Worm (Caenorhabditis elegans): ENCODE data around the gene Y116F11A.3.

The Y116F11A.3 gene

DNA sequence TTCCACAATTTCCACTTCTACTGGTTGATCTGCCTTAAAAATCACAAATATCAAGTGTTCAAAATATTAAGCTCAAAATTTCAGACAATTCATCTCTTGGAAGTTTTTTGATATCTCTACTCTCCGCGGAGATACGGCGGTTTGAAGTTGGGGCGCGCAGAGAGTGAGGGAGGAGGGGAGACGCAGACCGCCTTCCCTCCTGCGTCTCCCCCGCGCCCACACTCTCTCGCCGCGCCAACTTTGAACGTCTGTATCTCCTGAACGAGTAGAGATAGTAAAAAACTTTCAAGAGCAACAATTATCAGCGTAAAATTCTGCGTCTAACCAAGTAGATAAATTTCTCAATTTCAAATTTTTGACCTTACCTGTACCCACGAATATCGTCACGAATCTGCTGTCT lies 841 bp upstream of the Y116F11A.3 start:
- TF ChIP-seq unc-39 (tag; optimal IDR thresholded peaks at IDR 0.05) = no peak
- no peak for TF ChIP-seq nhr-129 (tag; optimal IDR thresholded peaks at IDR 0.05)
- TF ChIP-seq lin-13 (GFP tag; optimal IDR thresholded peaks at IDR 0.05) = peak; percentile 54

DNA sequence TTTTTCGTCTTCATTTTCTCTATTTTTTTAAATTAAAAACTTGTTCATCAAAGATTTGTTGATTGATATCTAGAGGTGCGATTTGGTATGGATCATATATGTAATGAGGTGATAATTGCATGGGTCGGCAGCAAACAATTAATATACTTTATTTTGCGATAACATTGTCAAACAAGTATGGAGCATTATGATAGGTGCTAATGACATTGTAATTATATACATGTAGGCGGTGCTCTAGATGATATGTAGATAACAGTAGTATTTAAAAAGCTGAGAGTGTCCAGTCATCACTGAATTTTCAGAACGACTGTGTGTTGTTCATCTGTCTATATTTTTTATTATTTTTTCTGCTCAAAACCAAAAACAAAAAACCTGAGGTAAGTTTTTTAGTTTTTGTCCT lies 1.4 kb downstream of the Y116F11A.3 start, which contains the start of gene Y116F11A.1:
TSS of gene Y116F11A.1 (plus strand) at position 301 of the 400 bp plus-strand sequence.
- TF ChIP-seq ztf-4 (tag; optimal IDR thresholded peaks at IDR 0.05) = no peak
- TF ChIP-seq nhr-25 (tag; optimal IDR thresholded peaks at IDR 0.05) = no peak
- TF ChIP-seq fos-1 (tag; optimal IDR thresholded peaks at IDR 0.05) = no peak
- no peak for TF ChIP-seq dmd-4 (tag; optimal IDR thresholded peaks at IDR 0.05)
- no peak for TF ChIP-seq ama-1 (optimal IDR thresholded peaks at IDR 0.05)
- TF ChIP-seq aly-2 (tag; optimal IDR thresholded peaks at IDR 0.05) = no peak
- TF ChIP-seq ZK546.5 (tag; optimal IDR thresholded peaks at IDR 0.05) = no peak
- TF ChIP-seq unc-39 (tag; optimal IDR thresholded peaks at IDR 0.05) = no peak
- TF ChIP-seq lin-13 (GFP tag; optimal IDR thresholded peaks at IDR 0.05) = no peak
- no peak for TF ChIP-seq lin-39 (tag; optimal IDR thresholded peaks at IDR 0.05)
- no peak for TF ChIP-seq unc-55 (GFP tag; optimal IDR thresholded peaks at IDR 0.05)
- TF ChIP-seq nhr-21 (tag; optimal IDR thresholded peaks at IDR 0.05) = no peak
- TF ChIP-seq ceh-82 (tag; optimal IDR thresholded peaks at IDR 0.05) = no peak
- no peak for TF ChIP-seq mdl-1 (tag; optimal IDR thresholded peaks at IDR 0.05)
- no peak for TF ChIP-seq elt-1 (tag; optimal IDR thresholded peaks at IDR 0.05)
- TF ChIP-seq crh-2 (tag; optimal IDR thresholded peaks at IDR 0.05) = no peak

DNA sequence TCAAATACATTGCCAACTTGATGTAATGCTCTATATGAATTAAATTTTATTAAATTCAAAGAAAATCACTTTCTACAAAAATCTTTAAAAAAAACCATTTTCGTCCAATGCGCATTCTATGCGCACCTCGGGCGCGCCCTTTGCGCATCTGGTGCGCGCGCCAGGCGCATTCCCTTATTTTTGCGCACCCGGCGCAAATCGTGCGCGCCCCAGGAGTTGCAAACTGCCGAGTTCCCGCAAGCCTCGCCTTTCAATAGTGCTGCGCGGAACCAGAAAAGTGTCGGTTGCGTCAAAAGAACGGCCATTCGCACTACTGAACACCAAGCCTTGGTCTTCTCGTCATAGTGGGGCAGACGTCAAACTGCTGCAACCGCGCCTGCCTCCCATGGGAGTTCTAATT lies 4.9 kb downstream of the Y116F11A.3 start:
- TF ChIP-seq mdl-1 (tag; optimal IDR thresholded peaks at IDR 0.05) (no peak), elt-1 (tag; optimal IDR thresholded peaks at IDR 0.05) (no peak), skn-1 (tag; optimal IDR thresholded peaks at IDR 0.05) (no peak), elt-3 (tag; optimal IDR thresholded peaks at IDR 0.05) (no peak), sma-9 (GFP tag; optimal IDR thresholded peaks at IDR 0.05) (no peak), sma-9 (tag; optimal IDR thresholded peaks at IDR 0.05) (no peak), ztf-11 (tag; optimal IDR thresholded peaks at IDR 0.05) (no peak), ceh-16 (tag; optimal IDR thresholded peaks at IDR 0.05) (no peak), Y55F3AM.14 (GFP tag; optimal IDR thresholded peaks at IDR 0.05) (no peak), lin-13 (GFP tag; optimal IDR thresholded peaks at IDR 0.05) (no peak), sem-4 (tag; optimal IDR thresholded peaks at IDR 0.05) (no peak), alr-1 (tag; optimal IDR thresholded peaks at IDR 0.05) (no peak), nhr-12 (tag; optimal IDR thresholded peaks at IDR 0.05) (no peak), fos-1 (tag; optimal IDR thresholded peaks at IDR 0.05) (no peak), C34F6.9 (tag; optimal IDR thresholded peaks at IDR 0.05) (no peak), mab-5 (tag; optimal IDR thresholded peaks at IDR 0.05) (no peak), snpc-4 (tag; optimal IDR thresholded peaks at IDR 0.05) (no peak), nhr-11 (tag; optimal IDR thresholded peaks at IDR 0.05) (no peak), ZK546.5 (tag; optimal IDR thresholded peaks at IDR 0.05) (no peak), nhr-25 (tag; optimal IDR thresholded peaks at IDR 0.05) (no peak)

DNA sequence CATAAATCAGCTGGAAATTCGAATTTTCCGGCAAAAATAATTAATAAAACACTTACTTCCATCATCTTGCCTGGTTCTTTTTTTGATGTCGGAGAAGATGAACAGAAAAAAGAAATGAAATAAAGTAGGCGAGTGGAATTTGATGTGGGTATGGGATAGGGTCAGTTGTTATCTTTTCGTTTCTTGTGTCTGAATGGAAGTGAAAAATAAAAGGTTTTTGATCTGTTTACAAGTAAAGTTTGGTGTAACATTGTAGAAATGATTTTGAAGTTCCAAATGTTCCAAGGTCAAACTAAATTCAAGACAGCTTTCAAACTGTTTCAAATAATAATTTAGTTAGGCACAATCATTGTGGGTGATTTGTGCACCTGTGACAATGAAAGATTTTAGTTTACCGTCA lies 8.6 kb downstream of the Y116F11A.3 start, which contains the start of gene W04E12.7:
TSS of gene W04E12.7 (minus strand) at position 101 of the 400 bp plus-strand sequence.
- no peak for TF ChIP-seq ZK546.5 (tag; optimal IDR thresholded peaks at IDR 0.05)
- no peak for TF ChIP-seq nhr-10 (tag; optimal IDR thresholded peaks at IDR 0.05)
- no peak for TF ChIP-seq F13H6.1 (tag; optimal IDR thresholded peaks at IDR 0.05)
- no peak for TF ChIP-seq C34F6.9 (tag; optimal IDR thresholded peaks at IDR 0.05)
- TF ChIP-seq aly-2 (tag; optimal IDR thresholded peaks at IDR 0.05) = no peak
- no peak for TF ChIP-seq alr-1 (tag; optimal IDR thresholded peaks at IDR 0.05)
- no peak for TF ChIP-seq nhr-21 (tag; optimal IDR thresholded peaks at IDR 0.05)
- TF ChIP-seq gmeb-1 (tag; optimal IDR thresholded peaks at IDR 0.05) = no peak
- no peak for TF ChIP-seq lsy-2 (tag; optimal IDR thresholded peaks at IDR 0.05)
- TF ChIP-seq ceh-16 (tag; optimal IDR thresholded peaks at IDR 0.05) = no peak
- no peak for TF ChIP-seq unc-55 (GFP tag; optimal IDR thresholded peaks at IDR 0.05)

DNA sequence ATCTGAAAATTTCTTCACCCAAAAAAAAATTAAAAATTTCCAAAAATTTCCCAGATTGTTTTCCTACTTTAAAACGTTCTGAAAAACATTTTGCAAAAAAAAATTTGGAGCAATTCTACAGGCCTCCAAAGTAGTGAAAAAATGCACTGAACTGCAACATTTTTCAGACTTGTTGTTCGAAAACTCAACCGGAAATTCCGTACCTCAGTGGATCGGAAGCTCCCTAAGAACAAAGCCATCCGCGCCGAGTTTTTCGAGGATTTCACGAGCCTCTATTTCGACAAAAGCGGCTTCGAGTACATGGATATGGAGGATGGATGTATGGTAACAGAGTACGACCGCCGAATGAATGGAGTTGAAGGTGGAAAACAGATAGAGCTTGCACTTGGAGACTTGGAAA lies 9.3 kb downstream of the Y116F11A.3 start, which contains the start of gene fbxa-131:
TSS of gene fbxa-131 (plus strand) at position 301 of the 400 bp plus-strand sequence.
- TF ChIP-seq unc-39 (tag; optimal IDR thresholded peaks at IDR 0.05) = no peak
- no peak for TF ChIP-seq lin-11 (tag; optimal IDR thresholded peaks at IDR 0.05)
- TF ChIP-seq blmp-1 (tag; optimal IDR thresholded peaks at IDR 0.05; ENCODE audit: insufficient read depth) = no peak
- TF ChIP-seq snpc-4 (tag; optimal IDR thresholded peaks at IDR 0.05) = no peak
- TF ChIP-seq lin-39 (tag; optimal IDR thresholded peaks at IDR 0.05) = no peak
- TF ChIP-seq sma-3 (GFP tag; optimal IDR thresholded peaks at IDR 0.05) = no peak
- TF ChIP-seq sma-9 (GFP tag; optimal IDR thresholded peaks at IDR 0.05) = no peak
- no peak for TF ChIP-seq sma-9 (tag; optimal IDR thresholded peaks at IDR 0.05)
- no peak for TF ChIP-seq skn-1 (tag; optimal IDR thresholded peaks at IDR 0.05)
- no peak for TF ChIP-seq mdl-1 (tag; optimal IDR thresholded peaks at IDR 0.05)
- no peak for TF ChIP-seq nhr-11 (tag; optimal IDR thresholded peaks at IDR 0.05)
- no peak for TF ChIP-seq sem-4 (tag; optimal IDR thresholded peaks at IDR 0.05)
- no peak for TF ChIP-seq nhr-23 (tag; optimal IDR thresholded peaks at IDR 0.05)
- no peak for TF ChIP-seq nhr-21 (tag; optimal IDR thresholded peaks at IDR 0.05)
- TF ChIP-seq nhr-77 (tag; optimal IDR thresholded peaks at IDR 0.05) = no peak
- no peak for TF ChIP-seq nhr-129 (tag; optimal IDR thresholded peaks at IDR 0.05)
- TF ChIP-seq elt-1 (tag; optimal IDR thresholded peaks at IDR 0.05) = no peak
- no peak for TF ChIP-seq elt-3 (tag; optimal IDR thresholded peaks at IDR 0.05)
- no peak for TF ChIP-seq nhr-12 (tag; optimal IDR thresholded peaks at IDR 0.05)
- no peak for TF ChIP-seq lsy-2 (tag; optimal IDR thresholded peaks at IDR 0.05)
- no peak for TF ChIP-seq gmeb-1 (tag; optimal IDR thresholded peaks at IDR 0.05)

All from whole organism, L2 larva.